Worm (Caenorhabditis elegans): Measurements from ENCODE around the gene sdha-1.

Gene sdha-1

ce11 chrX:8520402-8520801 lies 25.4 kb downstream of the sdha-1 start, which contains the start of gene H03E18.2:
Gene H03E18.2, minus strand, starts transcription at chrX:8520502.
- no peak for TF ChIP-seq ets-4 (tag; optimal IDR thresholded peaks at IDR 0.05)
- no peak for TF ChIP-seq ceh-22 (tag; optimal IDR thresholded peaks at IDR 0.05)
- TF ChIP-seq ceh-31 (tag; optimal IDR thresholded peaks at IDR 0.05) = no peak
- TF ChIP-seq syd-9 (tag; optimal IDR thresholded peaks at IDR 0.05) = no peak
- no peak for TF ChIP-seq hlh-30 (tag; optimal IDR thresholded peaks at IDR 0.05; ENCODE audit: insufficient read depth)
- TF ChIP-seq K02D7.2 (tag; optimal IDR thresholded peaks at IDR 0.05) = no peak
- no peak for TF ChIP-seq unc-86 (tag; optimal IDR thresholded peaks at IDR 0.05)
- no peak for TF ChIP-seq dve-1 (tag; optimal IDR thresholded peaks at IDR 0.05)
- TF ChIP-seq sox-4 (tag; optimal IDR thresholded peaks at IDR 0.05) = no peak
- TF ChIP-seq sdc-2 (tag; optimal IDR thresholded peaks at IDR 0.05) = no peak
- TF ChIP-seq hlh-8 (tag; optimal IDR thresholded peaks at IDR 0.05) = no peak
- TF ChIP-seq ceh-9 (tag; optimal IDR thresholded peaks at IDR 0.05) = no peak
- no peak for TF ChIP-seq che-1 (tag; optimal IDR thresholded peaks at IDR 0.05)
- no peak for TF ChIP-seq ceh-6 (GFP tag; optimal IDR thresholded peaks at IDR 0.05)
- no peak for TF ChIP-seq tbx-7 (tag; optimal IDR thresholded peaks at IDR 0.05)
- TF ChIP-seq zip-5 (tag; optimal IDR thresholded peaks at IDR 0.05) = no peak
- TF ChIP-seq sox-2 (GFP tag; IDR thresholded peaks at IDR 0.05) = no peak
- TF ChIP-seq unc-42 (tag; optimal IDR thresholded peaks at IDR 0.05) = no peak
- TF ChIP-seq madf-2 (tag; optimal IDR thresholded peaks at IDR 0.05) = no peak

DNA sequence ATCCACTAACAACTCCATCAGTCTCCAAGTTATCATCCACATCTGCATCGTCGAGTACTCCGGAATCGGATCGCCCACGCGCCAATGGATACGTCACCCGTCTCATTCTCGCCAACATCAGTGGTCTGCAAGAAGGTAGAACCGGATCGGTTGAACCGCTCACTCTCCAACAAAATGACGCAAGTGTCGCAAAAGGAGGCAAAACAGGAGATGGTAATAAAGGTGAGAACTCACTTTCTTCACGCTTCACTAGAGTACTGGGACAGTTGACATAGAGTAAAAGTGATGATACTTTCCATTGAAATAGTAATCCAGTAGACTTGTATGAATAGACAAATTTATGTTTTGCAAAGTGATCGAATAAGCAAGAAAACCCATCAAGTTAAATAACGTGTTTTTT lies 36.7 kb downstream of the sdha-1 start:
- TF ChIP-seq ttx-3 (tag; optimal IDR thresholded peaks at IDR 0.05) (no peak), lin-11 (tag; optimal IDR thresholded peaks at IDR 0.05) (no peak), pros-1 (tag; optimal IDR thresholded peaks at IDR 0.05) (no peak), ref-2 (tag; optimal IDR thresholded peaks at IDR 0.05) (no peak), nfya-1 (tag; optimal IDR thresholded peaks at IDR 0.05) (no peak), F13H6.1 (tag; optimal IDR thresholded peaks at IDR 0.05) (no peak), ceh-22 (tag; optimal IDR thresholded peaks at IDR 0.05) (no peak), ceh-45 (GFP tag; IDR thresholded peaks at IDR 0.05) (no peak), hlh-15 (tag; optimal IDR thresholded peaks at IDR 0.05) (no peak), K02D7.2 (tag; optimal IDR thresholded peaks at IDR 0.05) (no peak), hlh-30 (tag; optimal IDR thresholded peaks at IDR 0.05; ENCODE audit: insufficient read depth) (no peak), rnt-1 (tag; optimal IDR thresholded peaks at IDR 0.05) (no peak), nhr-232 (tag; optimal IDR thresholded peaks at IDR 0.05) (no peak)

ce11 chrX:8507576-8507975 lies 38.2 kb downstream of the sdha-1 start, which contains the start of gene H03E18.1:
Gene H03E18.1, plus strand, starts transcription at chrX:8507876.
- TF ChIP-seq T23F11.4 (GFP tag; optimal IDR thresholded peaks at IDR 0.05) = no peak
- no peak for TF ChIP-seq ets-4 (tag; optimal IDR thresholded peaks at IDR 0.05)
- no peak for TF ChIP-seq Y22D7AL.16 (tag; optimal IDR thresholded peaks at IDR 0.05)
- no peak for TF ChIP-seq C38D4.7 (GFP tag; optimal IDR thresholded peaks at IDR 0.05)
- no peak for TF ChIP-seq unc-55 (GFP tag; optimal IDR thresholded peaks at IDR 0.05)
- TF ChIP-seq ztf-16 (tag; optimal IDR thresholded peaks at IDR 0.05) = no peak
- no peak for TF ChIP-seq ceh-22 (tag; optimal IDR thresholded peaks at IDR 0.05)
- no peak for TF ChIP-seq dmd-4 (tag; optimal IDR thresholded peaks at IDR 0.05; ENCODE audit: borderline replicate concordance)
- no peak for TF ChIP-seq ceh-9 (tag; optimal IDR thresholded peaks at IDR 0.05)
- TF ChIP-seq ref-2 (tag; optimal IDR thresholded peaks at IDR 0.05) = no peak
- TF ChIP-seq pag-3 (tag; optimal IDR thresholded peaks at IDR 0.05; ENCODE audit: borderline replicate concordance) = no peak
- TF ChIP-seq ceh-45 (GFP tag; IDR thresholded peaks at IDR 0.05) = no peak
- no peak for TF ChIP-seq ceh-34 (tag; optimal IDR thresholded peaks at IDR 0.05)

ce11 chrX:8507053-8507452 lies 38.8 kb downstream of the sdha-1 start:
- TF ChIP-seq eyg-1 (tag; optimal IDR thresholded peaks at IDR 0.05) (no peak), F13H6.1 (tag; optimal IDR thresholded peaks at IDR 0.05) (no peak), ceh-22 (tag; optimal IDR thresholded peaks at IDR 0.05) (no peak), ceh-31 (tag; optimal IDR thresholded peaks at IDR 0.05) (no peak), K09A11.1 (tag; optimal IDR thresholded peaks at IDR 0.05; ENCODE audit: insufficient read depth) (no peak)
